Fruit fly (Drosophila melanogaster) whole organism, adult: ENCODE measurements around the gene kirre.

Experiments used
- CG11617 ChIP-seq: fragments of 200-800 bp; sonication (Bioruptor generic); optimal IDR thresholded peaks from 2 replicates; lab custom pipeline; 2017; ENCODE audit warnings: mild to moderate bottlenecking, missing biosample characterization, missing genetic modification reagents, missing genetic modification characterization
- CG12768 ChIP-seq: fragments of 200-800 bp; sonication (Bioruptor generic); optimal IDR thresholded peaks from 2 replicates; lab custom pipeline; 2017; ENCODE audit warnings: missing biosample characterization, missing genetic modification characterization, mild to moderate bottlenecking, moderate library complexity, missing genetic modification reagents
- CG14711 ChIP-seq: fragments of 200-800 bp; sonication (Bioruptor generic); optimal IDR thresholded peaks from 2 replicates; lab custom pipeline; 2018; ENCODE audit warnings: missing biosample characterization, mild to moderate bottlenecking, missing genetic modification characterization, moderate library complexity
- CG1620 ChIP-seq: fragments of 200-800 bp; sonication (Bioruptor generic); optimal IDR thresholded peaks from 2 replicates; lab custom pipeline; 2016; ENCODE audit warnings: missing biosample characterization, missing genetic modification characterization
- CG33017 ChIP-seq: fragments of 200-800 bp; sonication (Bioruptor generic); optimal IDR thresholded peaks from 2 replicates; lab custom pipeline; 2018; ENCODE audit warnings: missing biosample characterization, mild to moderate bottlenecking, missing genetic modification characterization, moderate library complexity
- CG5204 ChIP-seq: fragments of 200-800 bp; sonication (Bioruptor generic); optimal IDR thresholded peaks from 2 replicates; lab custom pipeline; 2016; ENCODE audit warnings: missing biosample characterization, missing genetic modification characterization
- CG7045 ChIP-seq: fragments of 200-800 bp; sonication (Bioruptor generic); optimal IDR thresholded peaks from 2 replicates; lab custom pipeline; 2017; ENCODE audit warnings: missing biosample characterization, mild to moderate bottlenecking, missing genetic modification characterization
- CG7101 ChIP-seq: fragments of 200-800 bp; sonication (Bioruptor generic); optimal IDR thresholded peaks from 2 replicates; lab custom pipeline; 2018; ENCODE audit warnings: missing biosample characterization, mild to moderate bottlenecking, missing genetic modification characterization, moderate library complexity
- Clk ChIP-seq: fragments of 200-800 bp; sonication (Bioruptor generic); optimal IDR thresholded peaks from 2 replicates; lab custom pipeline; 2017; ENCODE audit warnings: missing biosample characterization, missing genetic modification characterization
- Crg-1 ChIP-seq: fragments of 200-800 bp; sonication (Bioruptor generic); optimal IDR thresholded peaks from 2 replicates; lab custom pipeline; 2016; ENCODE audit warnings: missing biosample characterization, missing genetic modification characterization
- Hr96 ChIP-seq: fragments of 200-800 bp; sonication (Bioruptor generic); optimal IDR thresholded peaks from 2 replicates; lab custom pipeline; 2016; ENCODE audit warnings: missing biosample characterization, missing genetic modification characterization
- Mnt ChIP-seq: fragments of 200-800 bp; sonication (Bioruptor generic); optimal IDR thresholded peaks from 2 replicates; lab custom pipeline; 2016; ENCODE audit warnings: missing biosample characterization, mild to moderate bottlenecking, missing genetic modification characterization
- bab1 ChIP-seq: fragments of 200-800 bp; sonication (Bioruptor generic); optimal IDR thresholded peaks from 3 replicates; lab custom pipeline; 2019; ENCODE audit warnings: missing biosample characterization, mild to moderate bottlenecking, missing genetic modification characterization, moderate library complexity
- cic ChIP-seq: fragments of 200-800 bp; sonication (Bioruptor generic); optimal IDR thresholded peaks from 2 replicates; lab custom pipeline; 2017; ENCODE audit warnings: missing biosample characterization, mild to moderate bottlenecking, missing genetic modification characterization, moderate library complexity
- cnc ChIP-seq, 2 experiments: fragments of >200 bp; optimal IDR thresholded peaks; 2 replicates each; lab custom pipeline; 2017
- kay ChIP-seq: fragments of 200-800 bp; sonication (Bioruptor generic); peaks from one replicate; lab custom pipeline; 2016; ENCODE audit warnings: missing biosample characterization, missing genetic modification characterization, borderline replicate concordance
- ovo ChIP-seq: fragments of 200-800 bp; sonication (Bioruptor generic); optimal IDR thresholded peaks from 2 replicates; lab custom pipeline; 2016; ENCODE audit warnings: missing biosample characterization, missing genetic modification characterization
- pad ChIP-seq: fragments of 200-800 bp; sonication (Bioruptor generic); optimal IDR thresholded peaks from 3 replicates; lab custom pipeline; 2017; ENCODE audit warnings: missing biosample characterization, missing genetic modification characterization, mild to moderate bottlenecking, moderate library complexity, missing genetic modification reagents
- tj ChIP-seq: fragments of 200-800 bp; sonication (Bioruptor generic); optimal IDR thresholded peaks from 3 replicates; lab custom pipeline; 2017; ENCODE audit warnings: missing biosample characterization, mild to moderate bottlenecking, missing genetic modification characterization, moderate library complexity
- toe ChIP-seq: fragments of 200-800 bp; sonication (Bioruptor generic); optimal IDR thresholded peaks from 2 replicates; lab custom pipeline; 2016; ENCODE audit warnings: missing biosample characterization, missing genetic modification characterization

Gene kirre

DNA sequence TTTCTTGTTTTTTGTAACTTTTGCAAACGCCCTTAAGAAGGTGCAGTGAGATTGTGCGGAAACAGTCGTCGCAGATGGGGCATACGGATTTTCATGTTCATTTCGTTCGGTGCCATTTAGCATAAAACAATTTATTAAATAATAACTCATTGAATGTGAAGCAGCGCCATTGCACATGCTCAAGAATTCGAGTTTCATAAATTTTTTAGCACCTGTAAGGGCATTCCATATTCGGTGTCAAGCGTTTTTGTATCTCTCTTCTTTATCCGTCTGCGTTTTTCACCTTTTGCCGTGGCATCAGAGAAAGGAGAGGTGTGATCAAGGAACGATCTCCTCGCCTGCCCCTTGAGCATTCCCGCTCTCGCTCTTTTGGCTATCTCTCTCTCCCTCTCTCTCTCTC lies 313.1 kb downstream of the kirre start:
- TF ChIP-seq ovo (no peak), CG7101 (tag; lab: Kevin White, UChicago) (no peak), cic (GFP tag; lab: Kevin White, UChicago) (no peak), Crg-1 (no peak), Mnt (GFP tag; lab: Kevin White, UChicago) (no peak), Clk (no peak), pad (GFP tag; lab: Kevin White, UChicago) (no peak), Hr96 (GFP tag; lab: Kevin White, UChicago) (no peak), CG12768 (GFP tag; lab: Kevin White, UChicago) (no peak), cnc (optimal IDR thresholded peaks at IDR 0.05; lab: Kevin White, UChicago) (no peak)

DNA sequence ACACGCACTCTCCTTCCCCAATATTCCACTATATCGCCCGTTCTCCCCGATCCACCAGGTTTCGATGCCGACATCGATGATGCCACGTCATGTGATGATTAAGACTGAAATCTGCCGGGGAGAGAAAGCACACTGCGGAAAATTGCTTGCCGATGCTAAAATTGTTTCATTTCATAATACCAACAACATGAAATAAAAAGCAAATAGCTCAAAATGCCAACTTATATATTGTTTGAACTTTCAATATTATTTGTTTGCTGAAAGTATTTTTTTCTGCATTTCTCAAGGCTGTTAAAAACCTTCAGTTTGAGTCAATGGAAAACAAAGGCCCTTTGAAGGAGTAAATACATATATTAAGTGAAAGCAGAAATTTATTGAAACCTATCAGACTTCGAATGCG lies 315.6 kb downstream of the kirre start:
- TF ChIP-seq cnc (optimal IDR thresholded peaks at IDR 0.05; lab: Kevin White, UChicago) (no peak), bab1 (GFP tag; lab: Kevin White, UChicago) (no peak)

DNA sequence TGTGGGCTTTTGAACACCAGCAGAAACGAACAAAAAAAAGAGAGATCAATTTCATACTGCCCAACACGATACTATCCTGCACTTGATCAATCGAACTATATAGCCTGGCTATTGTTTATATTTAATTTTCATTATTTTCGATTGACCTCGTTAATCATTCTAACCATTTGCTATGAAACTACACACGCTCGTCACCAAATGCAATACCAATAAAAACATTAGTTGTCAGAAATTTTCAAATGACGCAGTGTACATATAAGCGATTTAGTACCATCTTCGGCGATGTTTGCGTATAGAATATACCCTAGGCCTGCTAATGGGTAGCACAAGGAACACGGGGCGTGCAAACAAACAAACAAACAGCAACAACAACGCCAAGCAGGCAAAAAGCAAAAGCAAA lies 319.9 kb downstream of the kirre start:
- no peak for TF ChIP-seq kay (GFP tag; lab: Kevin White, UChicago)
- no peak for TF ChIP-seq CG7101 (tag; lab: Kevin White, UChicago)
- TF ChIP-seq pad (GFP tag; lab: Kevin White, UChicago): no peak
- TF ChIP-seq Hr96 (GFP tag; lab: Kevin White, UChicago): no peak
- TF ChIP-seq CG12768 (GFP tag; lab: Kevin White, UChicago): no peak
- TF ChIP-seq CG33017 (tag; lab: Kevin White, UChicago): no peak
- TF ChIP-seq CG11617: no peak
- no peak for TF ChIP-seq CG5204 (GFP tag; lab: Kevin White, UChicago)
- TF ChIP-seq tj (GFP tag; lab: Kevin White, UChicago): no peak
- TF ChIP-seq toe: no peak
- no peak for TF ChIP-seq CG14711 (tag; lab: Kevin White, UChicago)
- no peak for TF ChIP-seq cic (GFP tag; lab: Kevin White, UChicago)
- TF ChIP-seq Crg-1: no peak
- no peak for TF ChIP-seq bab1 (GFP tag; lab: Kevin White, UChicago)
- no peak for TF ChIP-seq cnc (optimal IDR thresholded peaks at IDR 0.05; lab: Kevin White, UChicago)
- TF ChIP-seq ovo: no peak
- TF ChIP-seq Mnt (GFP tag; lab: Kevin White, UChicago): no peak
- no peak for TF ChIP-seq Clk

DNA sequence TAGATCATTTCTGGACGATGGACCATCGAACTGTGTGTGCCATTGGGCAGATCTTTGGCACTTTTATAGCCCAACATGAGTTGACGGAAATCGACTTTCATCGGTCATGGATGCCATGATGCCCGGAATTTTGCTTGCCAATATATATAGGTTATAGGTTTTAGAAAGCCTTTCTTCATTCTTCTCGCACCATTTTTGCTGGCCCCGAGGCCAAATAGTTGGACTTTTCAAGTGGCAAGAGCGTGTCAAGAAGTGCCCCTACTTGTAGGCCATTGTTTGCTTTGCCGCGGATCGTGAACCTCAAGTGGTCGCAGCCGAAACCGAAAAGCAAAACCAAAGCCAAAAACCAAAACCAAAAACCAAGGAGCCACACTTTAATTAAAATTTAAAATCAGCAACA lies 327.3 kb downstream of the kirre start, which contains the start of gene CG4116:
CG4116 (minus strand) TSS at position 101 of the 400 bp plus-strand sequence.
- TF ChIP-seq Hr96 (GFP tag; lab: Kevin White, UChicago): no peak
- TF ChIP-seq cnc (optimal IDR thresholded peaks at IDR 0.05; lab: Kevin White, UChicago): no peak
- no peak for TF ChIP-seq Mnt (GFP tag; lab: Kevin White, UChicago)
- TF ChIP-seq ovo: no peak
- TF ChIP-seq CG33017 (tag; lab: Kevin White, UChicago): no peak
- no peak for TF ChIP-seq cic (GFP tag; lab: Kevin White, UChicago)
- TF ChIP-seq Clk: no peak
- no peak for TF ChIP-seq CG11617
- no peak for TF ChIP-seq CG7101 (tag; lab: Kevin White, UChicago)
- no peak for TF ChIP-seq CG14711 (tag; lab: Kevin White, UChicago)
- no peak for TF ChIP-seq CG7045 (GFP tag; lab: Kevin White, UChicago)
- TF ChIP-seq Crg-1: no peak
- no peak for TF ChIP-seq tj (GFP tag; lab: Kevin White, UChicago)
- TF ChIP-seq bab1 (GFP tag; lab: Kevin White, UChicago): no peak
- no peak for TF ChIP-seq CG12768 (GFP tag; lab: Kevin White, UChicago)
- TF ChIP-seq CG1620 (GFP tag; lab: Kevin White, UChicago): no peak

DNA sequence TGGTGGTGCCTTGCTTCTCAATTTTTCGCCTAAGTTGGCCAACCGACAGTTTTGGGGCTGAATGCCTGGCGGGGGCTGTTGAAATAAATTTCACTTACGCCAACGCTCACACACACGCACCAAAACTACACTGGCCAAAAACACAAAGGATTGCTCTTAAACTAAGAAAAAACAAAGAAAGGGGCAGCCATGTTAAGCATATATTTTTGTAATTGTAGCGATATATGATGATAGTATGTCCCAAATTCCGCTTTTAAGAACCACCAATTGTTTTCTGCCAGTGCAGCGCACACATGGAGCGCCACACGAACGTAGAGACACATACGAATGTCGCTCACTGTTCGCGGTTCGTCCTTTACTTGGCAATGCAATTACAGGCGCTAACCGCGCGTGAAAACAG lies 328.1 kb downstream of the kirre start:
- TF ChIP-seq tj (GFP tag; lab: Kevin White, UChicago) (no peak), kay (GFP tag; lab: Kevin White, UChicago) (no peak), CG12768 (GFP tag; lab: Kevin White, UChicago) (no peak), CG1620 (GFP tag; lab: Kevin White, UChicago) (no peak), cic (GFP tag; lab: Kevin White, UChicago) (no peak), CG11617 (no peak), CG7101 (tag; lab: Kevin White, UChicago) (no peak)

DNA sequence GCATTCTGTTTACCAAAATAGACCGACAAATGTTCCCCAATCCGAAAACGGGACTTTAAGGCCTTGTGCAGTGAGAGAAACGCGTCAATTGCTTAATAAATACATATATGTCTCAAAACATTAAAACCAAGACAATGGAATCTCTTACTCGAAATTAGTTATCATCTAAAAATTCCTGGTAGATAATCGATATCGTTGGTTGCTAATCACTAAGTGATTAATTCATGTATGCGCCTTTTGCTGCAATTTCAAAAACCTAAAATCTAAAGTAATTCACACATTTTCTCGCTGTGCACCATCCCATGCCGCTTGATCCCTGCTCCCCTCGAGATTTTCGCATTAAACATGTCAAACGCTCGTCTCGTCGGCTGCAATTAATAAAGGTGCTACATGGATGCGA lies 333.4 kb downstream of the kirre start:
- no peak for TF ChIP-seq bab1 (GFP tag; lab: Kevin White, UChicago)
- no peak for TF ChIP-seq cic (GFP tag; lab: Kevin White, UChicago)
- TF ChIP-seq CG7045 (GFP tag; lab: Kevin White, UChicago): no peak
- no peak for TF ChIP-seq Hr96 (GFP tag; lab: Kevin White, UChicago)
- no peak for TF ChIP-seq CG1620 (GFP tag; lab: Kevin White, UChicago)
- no peak for TF ChIP-seq tj (GFP tag; lab: Kevin White, UChicago)
- no peak for TF ChIP-seq Clk
- TF ChIP-seq CG33017 (tag; lab: Kevin White, UChicago): no peak
- TF ChIP-seq ovo: no peak

DNA sequence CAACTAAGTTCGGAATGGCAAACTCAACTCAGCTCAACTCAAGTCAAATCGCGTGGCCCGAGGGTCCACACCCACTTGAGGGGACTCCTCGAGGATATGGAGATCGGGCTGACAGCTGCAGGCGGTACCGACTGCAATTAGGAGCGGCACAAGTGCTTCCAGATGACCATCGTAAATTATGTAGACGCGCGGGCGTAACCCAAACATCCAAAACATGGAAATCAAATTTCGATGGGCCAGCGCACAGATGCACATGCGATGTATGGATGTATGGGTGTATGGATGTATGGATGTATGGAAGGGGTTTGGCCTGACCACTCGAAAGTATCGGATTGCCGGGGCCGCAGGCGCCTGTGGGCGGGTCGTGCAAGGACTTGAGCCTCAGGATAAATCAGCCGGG lies 342.2 kb downstream of the kirre start:
- TF ChIP-seq CG33017 (tag; lab: Kevin White, UChicago) (no peak), CG5204 (GFP tag; lab: Kevin White, UChicago) (no peak), CG7045 (GFP tag; lab: Kevin White, UChicago) (no peak), tj (GFP tag; lab: Kevin White, UChicago) (no peak), pad (GFP tag; lab: Kevin White, UChicago) (no peak), bab1 (GFP tag; lab: Kevin White, UChicago) (no peak)
